Worm (Caenorhabditis elegans) whole organism, young adult: ENCODE results near the gene Y54G2A.41.

ENCODE experiments used
- B0035.1 ChIP-seq: sonication (generic microtip); optimal IDR thresholded peaks from 2 replicates; lab custom pipeline; 2016; ENCODE audit warnings: missing genetic modification characterization, mild to moderate bottlenecking, missing compliant biosample characterization, missing genotype, missing genetic modification reagents
- B0336.3 ChIP-seq: fragments of 200-800 bp; sonication (Bioruptor generic); IDR thresholded peaks from 2 replicates; pipeline ENCODE4 v1.3.6; 2022; ENCODE audit warnings: missing genetic modification characterization, missing compliant biosample characterization
- D2030.7 ChIP-seq: fragments of 200-800 bp; sonication (Bioruptor generic); IDR thresholded peaks from 2 replicates; pipeline ENCODE4 v1.3.6; 2022; ENCODE audit warnings: missing genetic modification reagents, missing genetic modification characterization, missing compliant biosample characterization
- F10E7.11 ChIP-seq: sonication (generic microtip); optimal IDR thresholded peaks from 2 replicates; lab custom pipeline; 2017; ENCODE audit warnings: mild to moderate bottlenecking, missing genetic modification characterization, moderate library complexity, missing compliant biosample characterization
- F22D6.2 ChIP-seq: sonication (generic microtip); optimal IDR thresholded peaks from 2 replicates; lab custom pipeline; 2016; ENCODE audit warnings: mild to moderate bottlenecking, missing genetic modification characterization, missing compliant biosample characterization
- F37B4.10 ChIP-seq: fragments of 200-800 bp; sonication (Bioruptor generic); IDR thresholded peaks from 2 replicates; pipeline ENCODE4 v1.3.6; 2022; ENCODE audit warnings: missing genetic modification characterization, missing compliant biosample characterization
- F39B2.1 ChIP-seq: fragments of 200-800 bp; sonication (Bioruptor generic); IDR thresholded peaks from 2 replicates; pipeline ENCODE4 v1.3.6; 2022; ENCODE audit warnings: missing genetic modification reagents, missing genetic modification characterization, missing compliant biosample characterization
- K12H6.12 ChIP-seq: fragments of 200-800 bp; sonication (Bioruptor generic); optimal IDR thresholded peaks from 2 replicates; lab custom pipeline; 2018; ENCODE audit warnings: mild to moderate bottlenecking, missing genetic modification characterization, missing compliant biosample characterization
- Y53G8AR.9 ChIP-seq: fragments of 200-800 bp; sonication (Bioruptor generic); conservative IDR thresholded peaks from 2 replicates; pipeline ENCODE4 v1.3.6; 2022; ENCODE audit warnings: missing genetic modification reagents, missing genetic modification characterization, missing compliant biosample characterization
- Y67H2A.10 ChIP-seq: fragments of 200-800 bp; sonication (Bioruptor generic); conservative IDR thresholded peaks from 2 replicates; pipeline ENCODE4 v1.3.6; 2022; ENCODE audit warnings: missing genetic modification reagents, missing genetic modification characterization, missing compliant biosample characterization
- Y95B8A.8 ChIP-seq: fragments of 200-800 bp; sonication (Bioruptor generic); IDR thresholded peaks from 2 replicates; pipeline ENCODE4 v1.3.6; 2022; ENCODE audit warnings: missing genetic modification reagents, missing genetic modification characterization, missing compliant biosample characterization
- ZK185.1 ChIP-seq: sonication (generic microtip); optimal IDR thresholded peaks from 2 replicates; lab custom pipeline; 2016; ENCODE audit warnings: mild to moderate bottlenecking, missing genetic modification characterization, missing compliant biosample characterization; ENCODE audit not compliant: poor library complexity, severe bottlenecking
- aptf-2 ChIP-seq: fragments of 200-800 bp; sonication (Bioruptor generic); conservative IDR thresholded peaks from 2 replicates; pipeline ENCODE4 v1.3.6; 2022; ENCODE audit warnings: missing genetic modification reagents, missing genetic modification characterization, missing compliant biosample characterization
- ccch-3 ChIP-seq: fragments of 200-800 bp; sonication (Bioruptor generic); optimal IDR thresholded peaks from 2 replicates; lab custom pipeline; 2018; ENCODE audit warnings: mild to moderate bottlenecking, missing genetic modification characterization, missing compliant biosample characterization
- cebp-2 ChIP-seq: fragments of 200-800 bp; sonication (Bioruptor generic); IDR thresholded peaks from 2 replicates; pipeline ENCODE4 v1.3.6; 2022; ENCODE audit warnings: missing genetic modification characterization, missing compliant biosample characterization
- ceh-79 ChIP-seq: sonication (generic microtip); optimal IDR thresholded peaks from 2 replicates; lab custom pipeline; 2017; ENCODE audit warnings: mild to moderate bottlenecking, missing genetic modification characterization, missing compliant biosample characterization
- chd-7 ChIP-seq: sonication (generic microtip); optimal IDR thresholded peaks from 2 replicates; lab custom pipeline; 2016; ENCODE audit warnings: mild to moderate bottlenecking, missing genetic modification characterization, moderate library complexity, missing compliant biosample characterization
- die-1 ChIP-seq: sonication (generic microtip); optimal IDR thresholded peaks from 2 replicates; lab custom pipeline; 2016; ENCODE audit warnings: missing genotype, mild to moderate bottlenecking, missing genetic modification characterization, missing compliant biosample characterization
- dpff-1 ChIP-seq: sonication (generic microtip); optimal IDR thresholded peaks from 2 replicates; lab custom pipeline; 2017; ENCODE audit warnings: mild to moderate bottlenecking, missing genetic modification characterization, missing compliant biosample characterization
- egl-44 ChIP-seq: fragments of 200-800 bp; sonication (Bioruptor generic); IDR thresholded peaks from 2 replicates; pipeline ENCODE4 v1.3.6; 2022; ENCODE audit warnings: missing genetic modification reagents, missing genetic modification characterization, missing compliant biosample characterization
- fkh-3 ChIP-seq: sonication (generic microtip); optimal IDR thresholded peaks from 2 replicates; lab custom pipeline; 2016; ENCODE audit warnings: mild to moderate bottlenecking, missing genetic modification characterization, missing compliant biosample characterization
- gei-17 ChIP-seq: fragments of 200-800 bp; sonication (Bioruptor generic); optimal IDR thresholded peaks from 2 replicates; lab custom pipeline; 2018; ENCODE audit warnings: mild to moderate bottlenecking, missing genetic modification characterization, missing compliant biosample characterization
- him-1 ChIP-seq: sonication (generic microtip); optimal IDR thresholded peaks from 2 replicates; lab custom pipeline; 2016; ENCODE audit warnings: missing genotype, missing genetic modification reagents, missing genetic modification characterization, missing compliant biosample characterization
- hlh-12 ChIP-seq: sonication (generic microtip); optimal IDR thresholded peaks from 2 replicates; lab custom pipeline; 2016; ENCODE audit warnings: missing genetic modification characterization, missing compliant biosample characterization
- hrde-1 ChIP-seq: sonication (generic microtip); optimal IDR thresholded peaks from 2 replicates; lab custom pipeline; 2016; ENCODE audit warnings: missing genetic modification characterization, mild to moderate bottlenecking, missing compliant biosample characterization, moderate library complexity, missing genotype, missing genetic modification reagents, borderline replicate concordance
- lag-1 ChIP-seq: fragments of 200-800 bp; sonication (Bioruptor generic); IDR thresholded peaks from 2 replicates; pipeline ENCODE4 v1.3.6; 2022; ENCODE audit warnings: missing genetic modification reagents, missing genetic modification characterization, missing compliant biosample characterization
- lin-35 ChIP-seq, 3 experiments: fragments of 150-350 bp in 2 of 3; sonication (generic microtip) in 1 of 3; optimal IDR thresholded peaks; 2 replicates each; lab custom pipeline; 2014 to 2018; ENCODE audit warnings: missing biosample characterization in 3 of 3, missing genetic modification characterization in 3 of 3, missing genetic modification reagents in 3 of 3
- lin-40 ChIP-seq: sonication (generic microtip); optimal IDR thresholded peaks from 2 replicates; lab custom pipeline; 2016; ENCODE audit warnings: missing genetic modification characterization, mild to moderate bottlenecking, missing compliant biosample characterization, missing genotype, missing genetic modification reagents
- lin-54 ChIP-seq: fragments of 200-800 bp; sonication (Bioruptor generic); optimal IDR thresholded peaks from 2 replicates; lab custom pipeline; 2018; ENCODE audit warnings: mild to moderate bottlenecking, missing genetic modification characterization, missing compliant biosample characterization
- nhr-120 ChIP-seq: fragments of 200-800 bp; sonication (Bioruptor generic); IDR thresholded peaks from 2 replicates; pipeline ENCODE4 v1.3.6; 2022; ENCODE audit warnings: missing genetic modification characterization, missing compliant biosample characterization
- nhr-27 ChIP-seq: fragments of 200-800 bp; sonication (Bioruptor generic); optimal IDR thresholded peaks from 2 replicates; lab custom pipeline; 2018; ENCODE audit warnings: mild to moderate bottlenecking, missing genetic modification characterization, moderate library complexity, missing compliant biosample characterization
- nhr-80 ChIP-seq: sonication (generic microtip); optimal IDR thresholded peaks from 2 replicates; lab custom pipeline; 2016; ENCODE audit warnings: missing genetic modification characterization, missing compliant biosample characterization
- rcor-1 ChIP-seq: fragments of 200-800 bp; sonication (Bioruptor generic); IDR thresholded peaks from 2 replicates; pipeline ENCODE4 v1.3.6; 2022; ENCODE audit warnings: missing genetic modification reagents, missing genetic modification characterization, missing compliant biosample characterization
- rec-8 ChIP-seq, 2 experiments: sonication (generic microtip); optimal IDR thresholded peaks; 2 replicates each; lab custom pipeline; 2016; ENCODE audit warnings: mild to moderate bottlenecking in 2 of 2, missing genetic modification characterization in 2 of 2, missing genetic modification reagents in 2 of 2, missing genotype in 2 of 2, missing biosample characterization in 1 of 2, missing compliant biosample characterization in 1 of 2, moderate library complexity in 1 of 2
- tlf-1 ChIP-seq: fragments of 200-800 bp; sonication (Bioruptor generic); optimal IDR thresholded peaks from 2 replicates; lab custom pipeline; 2018; ENCODE audit warnings: mild to moderate bottlenecking, missing genetic modification characterization, missing compliant biosample characterization
- unc-130 ChIP-seq: sonication (generic microtip); optimal IDR thresholded peaks from 2 replicates; lab custom pipeline; 2016; ENCODE audit warnings: missing genetic modification reagents, missing genetic modification characterization, missing compliant biosample characterization
- zfh-2 ChIP-seq: fragments of 200-800 bp; sonication (Bioruptor generic); conservative IDR thresholded peaks from 2 replicates; pipeline ENCODE4 v1.3.6; 2022; ENCODE audit warnings: missing genetic modification reagents, missing genetic modification characterization, missing compliant biosample characterization
- ztf-18 ChIP-seq: sonication (generic microtip); optimal IDR thresholded peaks from 2 replicates; lab custom pipeline; 2016; ENCODE audit warnings: missing genotype, mild to moderate bottlenecking, missing genetic modification characterization, missing compliant biosample characterization
- ztf-25 ChIP-seq: fragments of 200-800 bp; sonication (Bioruptor generic); IDR thresholded peaks from 2 replicates; pipeline ENCODE4 v1.3.6; 2022; ENCODE audit warnings: missing genetic modification reagents, missing genetic modification characterization, missing compliant biosample characterization
- ztf-26 ChIP-seq: sonication (generic microtip); optimal IDR thresholded peaks from 2 replicates; lab custom pipeline; 2017; ENCODE audit warnings: missing genetic modification characterization, missing compliant biosample characterization
- ztf-6 ChIP-seq: fragments of 200-800 bp; sonication (Bioruptor generic); IDR thresholded peaks from 2 replicates; pipeline ENCODE4 v1.3.6; 2022; ENCODE audit warnings: missing genetic modification reagents, missing genetic modification characterization, missing compliant biosample characterization

Gene Y54G2A.41

DNA sequence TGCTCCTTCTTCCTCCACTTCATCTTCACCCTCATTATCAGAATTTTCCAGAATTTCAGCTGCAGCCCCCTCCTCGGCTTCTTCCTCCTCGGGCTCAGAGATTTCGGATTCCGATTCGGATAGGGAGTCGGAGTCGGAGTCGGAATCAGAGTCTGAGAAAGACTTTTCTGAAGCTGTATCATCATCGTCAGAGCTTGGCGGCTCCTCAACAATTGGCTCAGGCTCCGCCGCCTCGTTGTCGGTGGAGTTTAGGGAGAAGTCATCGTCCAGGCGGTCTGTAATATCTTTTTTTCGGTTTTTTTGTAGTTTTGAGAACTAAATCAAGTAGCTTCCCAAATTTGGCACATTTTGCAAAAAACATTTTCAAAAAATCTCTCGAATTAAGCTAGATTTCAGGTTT is 19.2 kb downstream of the Y54G2A.41 start (continued):
- TF ChIP-seq him-1 (no peak), lin-54 (GFP tag; lab: Kevin White, UChicago) (no peak), unc-130 (GFP tag; lab: Kevin White, UChicago) (no peak), ztf-18 (tag; lab: Kevin White, UChicago) (no peak), die-1 (tag; lab: Kevin White, UChicago) (no peak), F22D6.2 (tag; lab: Kevin White, UChicago) (no peak), nhr-120 (GFP tag; lab: Robert Waterston, UW) (0 out of 2 replicates have a peak, but pooled peaks have one; percentile 27), chd-7 (tag; lab: Kevin White, UChicago) (no peak), ztf-26 (tag; lab: Kevin White, UChicago) (peak; percentile 12), ccch-3 (GFP tag; lab: Kevin White, UChicago) (no peak), gei-17 (GFP tag; lab: Kevin White, UChicago) (no peak), nhr-80 (tag; lab: Kevin White, UChicago) (no peak), rec-8 (tag; optimal IDR thresholded peaks at IDR 0.05; lab: Kevin White, UChicago) (no peak), B0035.1 (tag; lab: Kevin White, UChicago) (no peak), hrde-1 (tag; lab: Kevin White, UChicago) (no peak), K12H6.12 (tag; lab: Kevin White, UChicago) (no peak), lin-35 (GFP tag; optimal IDR thresholded peaks at IDR 0.05; lab: Kevin White, UChicago) (no peak), ztf-25 (GFP tag; lab: Robert Waterston, UW) (no peak), dpff-1 (tag; lab: Kevin White, UChicago) (no peak), ceh-79 (tag; lab: Kevin White, UChicago) (peak; percentile 51), fkh-3 (tag; lab: Kevin White, UChicago) (peak; percentile 23), lin-40 (tag; lab: Kevin White, UChicago) (no peak), Y95B8A.8 (no peak), egl-44 (GFP tag; lab: Robert Waterston, UW) (no peak), lag-1 (GFP tag; lab: Robert Waterston, UW) (no peak), rcor-1 (GFP tag; lab: Robert Waterston, UW) (no peak), Y53G8AR.9 (no peak), F10E7.11 (tag; lab: Kevin White, UChicago) (no peak), D2030.7 (no peak), F37B4.10 (GFP tag; lab: Robert Waterston, UW) (no peak), cebp-2 (GFP tag; lab: Robert Waterston, UW) (0 out of 2 replicates have a peak, but pooled peaks have one; percentile 59), nhr-27 (tag; lab: Kevin White, UChicago) (no peak), hlh-12 (tag; lab: Kevin White, UChicago) (no peak), F39B2.1 (GFP tag; lab: Robert Waterston, UW) (no peak), aptf-2 (no peak), B0336.3 (GFP tag; lab: Robert Waterston, UW) (0 out of 2 replicates have a peak, but pooled peaks have one; percentile 11), ztf-6 (GFP tag; lab: Robert Waterston, UW) (no peak), tlf-1 (GFP tag; lab: Kevin White, UChicago) (no peak), ZK185.1 (tag; lab: Kevin White, UChicago) (no peak), zfh-2 (GFP tag; lab: Robert Waterston, UW) (peak; percentile 78), Y67H2A.10 (GFP tag; lab: Robert Waterston, UW) (0 out of 2 replicates have a peak, but pooled peaks have one; percentile 10)
- TF ChIP-seq, all 124 proteins: peak for 8
